Worm (Caenorhabditis elegans): ENCODE results near the gene nrde-1.

DNA sequence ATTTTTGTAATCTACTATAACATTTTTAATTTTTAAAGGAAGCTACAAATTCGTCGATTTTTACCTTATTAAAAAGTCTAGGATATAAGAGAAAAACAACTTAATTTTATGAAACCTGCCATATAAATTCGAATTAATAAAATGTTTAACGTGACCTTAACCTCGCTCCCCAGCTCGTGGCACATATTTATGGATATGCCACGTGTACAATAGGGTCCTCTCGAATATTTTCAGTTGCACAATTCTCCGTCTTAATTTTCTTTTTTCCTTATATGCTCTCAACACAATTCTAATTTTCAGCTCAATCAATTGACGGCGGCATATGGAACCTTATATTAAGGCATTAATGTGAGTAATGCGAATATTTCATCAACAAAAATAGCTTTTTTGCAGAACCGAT, 23.0 kb downstream of the nrde-1 start, which contains the start of gene F34D10.4:
- TF ChIP-seq unc-62 (GFP tag; optimal IDR thresholded peaks at IDR 0.05) (no peak), lin-13 (tag; optimal IDR thresholded peaks at IDR 0.05) (no peak), nhr-28 (tag; optimal IDR thresholded peaks at IDR 0.05) (no peak), elt-1 (tag; optimal IDR thresholded peaks at IDR 0.05; ENCODE audit: borderline replicate concordance, insufficient read depth) (no peak), mab-5 (tag; optimal IDR thresholded peaks at IDR 0.05) (no peak), ceh-43 (GFP tag; optimal IDR thresholded peaks at IDR 0.05) (no peak), ces-1 (GFP tag; optimal IDR thresholded peaks at IDR 0.05) (no peak), unc-39 (tag; optimal IDR thresholded peaks at IDR 0.05) (no peak)

Measured in whole organism, mixed stage, embryonic.